Worm (Caenorhabditis elegans): Measurements from ENCODE around the gene ttc-17.

- TF ChIP-seq nhr-25 (tag; optimal IDR thresholded peaks at IDR 0.05), result peak; percentile 42
- no peak for TF ChIP-seq ama-1 (optimal IDR thresholded peaks at IDR 0.05)
- TF ChIP-seq ztf-4 (tag; optimal IDR thresholded peaks at IDR 0.05), result no peak
- no peak for TF ChIP-seq unc-39 (tag; optimal IDR thresholded peaks at IDR 0.05)
- TF ChIP-seq nhr-237 (tag; optimal IDR thresholded peaks at IDR 0.05), result no peak
- no peak for TF ChIP-seq mml-1 (tag; optimal IDR thresholded peaks at IDR 0.05)
- no peak for TF ChIP-seq snpc-4 (tag; optimal IDR thresholded peaks at IDR 0.05)
- TF ChIP-seq nfya-1 (tag; optimal IDR thresholded peaks at IDR 0.05; ENCODE audit: insufficient read depth), result peak; percentile 18
Observed at ce11 chrV:8935104-8935503, 21.7 kb upstream of the ttc-17 start.

All from whole organism, L3 larva.